Worm (Caenorhabditis elegans): Measurements from ENCODE around the gene dhs-6.
A peak's percentile ranks its signal among the peaks of the same experiment; 100 is the strongest.

Gene dhs-6

ce11 chrII:5654215-5654614, 35.1 kb upstream of the dhs-6 start, which contains the start of gene F59E12.1 (continued):
- TF ChIP-seq daf-19 (GFP tag; conservative IDR thresholded peaks at IDR 0.05) (no peak), ceh-62 (tag; optimal IDR thresholded peaks at IDR 0.05) (no peak), gei-8 (GFP tag; optimal IDR thresholded peaks at IDR 0.05) (no peak)

DNA sequence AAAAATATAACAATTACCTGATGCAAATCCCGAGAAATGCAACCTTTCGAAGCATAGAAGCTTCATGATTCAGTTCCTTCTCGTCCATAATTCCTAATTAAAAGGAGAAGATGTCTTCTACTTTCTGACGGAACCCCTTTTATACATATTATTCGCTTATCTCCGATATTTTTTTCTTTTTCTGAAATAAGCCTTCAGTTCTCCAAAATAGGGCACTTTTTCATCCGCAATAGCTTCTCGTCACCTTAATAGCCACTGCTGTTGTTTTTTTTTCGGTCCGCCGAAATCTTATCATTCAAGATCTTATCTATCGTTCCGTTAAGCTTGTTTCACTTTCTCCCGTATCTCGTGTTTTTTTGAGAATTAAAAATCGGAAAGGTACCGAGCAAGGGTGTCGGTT, 33.2 kb upstream of the dhs-6 start, which contains the start of gene bli-2:
TSS of gene bli-2 (minus strand) at position 101 of the 400 bp plus-strand sequence.
- TF ChIP-seq arid-1 (GFP tag; conservative IDR thresholded peaks at IDR 0.05), result no peak
- TF ChIP-seq mdt-29 (GFP tag; IDR thresholded peaks at IDR 0.05), result no peak
- TF ChIP-seq skn-1 (tag; optimal IDR thresholded peaks at IDR 0.05), result no peak
- no peak for TF ChIP-seq ceh-62 (tag; optimal IDR thresholded peaks at IDR 0.05)
- TF ChIP-seq T20F7.1 (GFP tag; optimal IDR thresholded peaks at IDR 0.05), result no peak
- no peak for TF ChIP-seq zip-2 (tag; optimal IDR thresholded peaks at IDR 0.05)
- no peak for TF ChIP-seq mes-2 (tag; optimal IDR thresholded peaks at IDR 0.05; ENCODE audit: poor library complexity, severe bottlenecking)

- TF ChIP-seq hlh-11 (tag; optimal IDR thresholded peaks at IDR 0.05) (no peak), set-16 (GFP tag; IDR thresholded peaks at IDR 0.05) (peak; percentile 86)
Measured at ce11 chrII:5651426-5651825, 32.3 kb upstream of the dhs-6 start.

- TF ChIP-seq nhr-237 (tag; optimal IDR thresholded peaks at IDR 0.05), result no peak
- TF ChIP-seq hmg-1.1 (GFP tag; IDR thresholded peaks at IDR 0.05), result peak; percentile 53
- no peak for TF ChIP-seq jun-1 (tag; optimal IDR thresholded peaks at IDR 0.05)
- TF ChIP-seq unc-130 (GFP tag; optimal IDR thresholded peaks at IDR 0.05), result peak; percentile 88
- peak; percentile 24 for TF ChIP-seq rbr-2 (tag; optimal IDR thresholded peaks at IDR 0.05)
- peak in 1 of 2 experiments; percentile 52 for TF ChIP-seq unc-62 (GFP tag; optimal IDR thresholded peaks at IDR 0.05 in 1 of 2)
- TF ChIP-seq unc-62 (tag; optimal IDR thresholded peaks at IDR 0.05), result no peak
- no peak for TF ChIP-seq daf-19 (GFP tag; conservative IDR thresholded peaks at IDR 0.05)
- TF ChIP-seq lir-3 (tag; optimal IDR thresholded peaks at IDR 0.05), result no peak
- TF ChIP-seq aha-1 (tag), result peak; percentile 50
- no peak for TF ChIP-seq daf-8 (GFP tag; IDR thresholded peaks at IDR 0.05)
- no peak for TF ChIP-seq vab-7 (GFP tag; IDR thresholded peaks at IDR 0.05)
- TF ChIP-seq ceh-62 (tag; optimal IDR thresholded peaks at IDR 0.05), result no peak
- no peak for TF ChIP-seq pha-4 (GFP tag; IDR thresholded peaks at IDR 0.05)
- peak; percentile 70 for TF ChIP-seq pha-4 (tag; optimal IDR thresholded peaks at IDR 0.05)
- no peak for TF ChIP-seq tag-97 (GFP tag; IDR thresholded peaks at IDR 0.05)
- TF ChIP-seq ceh-82 (tag; optimal IDR thresholded peaks at IDR 0.05), result no peak
- TF ChIP-seq daf-16 (GFP tag; optimal IDR thresholded peaks at IDR 0.05), result no peak
- TF ChIP-seq daf-16 (tag; optimal IDR thresholded peaks at IDR 0.05), result no peak
- no peak for TF ChIP-seq attf-4 (tag; optimal IDR thresholded peaks at IDR 0.05)
- TF ChIP-seq ces-1 (GFP tag; optimal IDR thresholded peaks at IDR 0.05), result no peak
- no peak for TF ChIP-seq unc-39 (tag; optimal IDR thresholded peaks at IDR 0.05)
- TF ChIP-seq hif-1 (tag; optimal IDR thresholded peaks at IDR 0.05), result peak in 1 of 2 experiments; percentile 70
- TF ChIP-seq sdz-12 (GFP tag; optimal IDR thresholded peaks at IDR 0.05), result no peak
- TF ChIP-seq Y48G9A.11 (GFP tag; IDR thresholded peaks at IDR 0.05), result peak; percentile 50; the same call in 1 of the 2 replicates
- TF ChIP-seq F10B5.3 (tag; optimal IDR thresholded peaks at IDR 0.05), result no peak
- TF ChIP-seq ceh-28 (tag; optimal IDR thresholded peaks at IDR 0.05), result no peak
- no peak for TF ChIP-seq ama-1 (optimal IDR thresholded peaks at IDR 0.05)
- no peak for TF ChIP-seq F49E8.2 (tag; optimal IDR thresholded peaks at IDR 0.05; ENCODE audit: borderline replicate concordance)
- no peak for TF ChIP-seq madf-5 (GFP tag; IDR thresholded peaks at IDR 0.05)
- no peak for TF ChIP-seq lin-39 (tag; optimal IDR thresholded peaks at IDR 0.05)
- TF ChIP-seq php-3 (GFP tag; IDR thresholded peaks at IDR 0.05), result no peak
- TF ChIP-seq dve-1 (tag; optimal IDR thresholded peaks at IDR 0.05; ENCODE audit: insufficient read depth), result no peak
- TF ChIP-seq cey-2 (tag; optimal IDR thresholded peaks at IDR 0.05; ENCODE audit: borderline replicate concordance, insufficient read depth), result no peak
- no peak for TF ChIP-seq aly-2 (tag; optimal IDR thresholded peaks at IDR 0.05)
- no peak for TF ChIP-seq F44E2.7 (GFP tag; IDR thresholded peaks at IDR 0.05)
Measured at ce11 chrII:5649236-5650004, 30.3 kb upstream of the dhs-6 start, which contains the start of the genes sam-4, F59E12.17 and zyg-1. sam-4 (minus strand) TSS chrII:5649286. F59E12.17 (minus strand) TSS chrII:5649470. zyg-1 (plus strand) TSS chrII:5649748.
